Worm (Caenorhabditis elegans) whole organism, L1 larva: ENCODE data around the gene F46B6.9.

Experiments used
- ceh-82 ChIP-seq, 3 experiments: fragments of 150-350 bp in 1 of 3; sonication (generic microtip) in 2 of 3; optimal IDR thresholded peaks; 2 replicates each; lab custom pipeline; 2014 to 2017; ENCODE audit warnings: missing biosample characterization in 3 of 3, missing genetic modification characterization in 3 of 3
- elt-2 ChIP-seq: sonication (generic microtip); optimal IDR thresholded peaks from 2 replicates; lab custom pipeline; 2016; ENCODE audit warnings: missing genetic modification characterization, mild to moderate bottlenecking, inconsistent platforms, missing compliant biosample characterization, missing genetic modification reagents
- mep-1 ChIP-seq: fragments of 150-350 bp; optimal IDR thresholded peaks from 2 replicates; lab custom pipeline; 2014; ENCODE audit warnings: missing biosample characterization, missing genetic modification characterization
- nhr-237 ChIP-seq: fragments of 150-350 bp; optimal IDR thresholded peaks from 2 replicates; lab custom pipeline; 2014; ENCODE audit warnings: missing biosample characterization, missing genetic modification characterization
- nhr-76 ChIP-seq: sonication (generic microtip); optimal IDR thresholded peaks from 2 replicates; lab custom pipeline; 2017; ENCODE audit warnings: missing biosample characterization, missing genetic modification characterization

DNA sequence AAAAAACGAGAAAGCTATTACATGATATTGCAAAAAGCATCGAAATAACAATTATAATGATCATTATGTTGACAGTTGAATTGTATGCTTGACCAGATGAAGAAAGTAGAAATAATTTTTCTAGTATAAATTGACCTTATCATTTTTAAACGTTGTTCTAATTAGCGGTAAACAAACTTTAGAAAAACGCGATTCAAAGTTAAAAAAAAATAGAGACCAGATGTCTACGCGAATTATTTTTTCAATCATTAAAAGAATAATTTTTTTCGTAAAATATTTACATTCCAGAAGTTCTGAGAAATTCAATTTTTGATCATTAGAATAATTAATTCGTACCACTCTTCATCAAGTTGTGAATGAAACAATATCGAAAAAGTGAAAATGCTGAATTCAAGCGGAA is 5.3 kb downstream of the F46B6.9 start, which contains the start of gene F46B6.10:
- TF ChIP-seq mep-1 = no peak
- TF ChIP-seq ceh-82 (tag; optimal IDR thresholded peaks at IDR 0.05; lab: Kevin White, UChicago) = no peak
- no peak for TF ChIP-seq nhr-76 (tag; lab: Kevin White, UChicago)
- TF ChIP-seq nhr-237 (tag; lab: Kevin White, UChicago) = no peak
- no peak for TF ChIP-seq elt-2 (tag; lab: Kevin White, UChicago)
